Fruit fly (Drosophila melanogaster) whole organism, embryonic: Measurements from ENCODE around the gene CG13028.
A peak's percentile ranks its signal among the peaks of the same experiment; 100 is the strongest.

Experiments used
- Abd-B ChIP-seq: fragments of 200-800 bp; sonication (Bioruptor generic); optimal IDR thresholded peaks from 2 replicates; lab custom pipeline; 2018; ENCODE audit warnings: missing biosample characterization, mild to moderate bottlenecking, missing genetic modification characterization, moderate library complexity
- BEAF-32 ChIP-seq: fragments of 200-800 bp; sonication (Bioruptor generic); optimal IDR thresholded peaks from 3 replicates; lab custom pipeline; 2017; ENCODE audit warnings: missing biosample characterization, missing genetic modification characterization, mild to moderate bottlenecking, moderate library complexity, missing genetic modification reagents
- CG10267 ChIP-seq: fragments of 200-800 bp; sonication (Bioruptor generic); optimal IDR thresholded peaks from 2 replicates; lab custom pipeline; 2018; ENCODE audit warnings: missing biosample characterization, mild to moderate bottlenecking, missing genetic modification characterization, moderate library complexity
- CG11504 ChIP-seq: fragments of 200-800 bp; sonication (Bioruptor generic); optimal IDR thresholded peaks from 3 replicates; lab custom pipeline; 2019; ENCODE audit warnings: missing biosample characterization, mild to moderate bottlenecking, missing genetic modification characterization, moderate library complexity
- CG12071 ChIP-seq: fragments of 200-800 bp; sonication (Bioruptor generic); optimal IDR thresholded peaks from 3 replicates; lab custom pipeline; 2018; ENCODE audit warnings: missing biosample characterization, mild to moderate bottlenecking, missing genetic modification characterization
- CG12104 ChIP-seq: fragments of 200-800 bp; sonication (Bioruptor generic); optimal IDR thresholded peaks from 3 replicates; lab custom pipeline; 2016; ENCODE audit warnings: missing biosample characterization, missing genetic modification characterization
- CG13287 ChIP-seq: fragments of 200-800 bp; sonication (Bioruptor generic); IDR thresholded peaks from 2 replicates; pipeline ENCODE4 v1.3.6; 2022; ENCODE audit warnings: missing biosample characterization, missing genetic modification characterization; ENCODE audit not compliant: partially characterized antibody
- CG17186 ChIP-seq: fragments of 200-800 bp; sonication (Bioruptor generic); optimal IDR thresholded peaks from 3 replicates; lab custom pipeline; 2017; ENCODE audit warnings: missing biosample characterization, missing genetic modification reagents, missing genetic modification characterization
- CG2129 ChIP-seq: fragments of 200-800 bp; sonication (Bioruptor generic); IDR thresholded peaks from 2 replicates; pipeline ENCODE4 v1.3.6; 2022; ENCODE audit warnings: missing biosample characterization, missing genetic modification characterization; ENCODE audit not compliant: partially characterized antibody
- CG2199 ChIP-seq: fragments of 200-800 bp; sonication (Bioruptor generic); IDR thresholded peaks from 3 replicates; pipeline ENCODE4 v1.3.6; 2022; ENCODE audit warnings: missing biosample characterization, missing genetic modification characterization
- CG2678 ChIP-seq: fragments of 200-800 bp; sonication (Bioruptor generic); optimal IDR thresholded peaks from 3 replicates; lab custom pipeline; 2019; ENCODE audit warnings: missing biosample characterization, mild to moderate bottlenecking, missing genetic modification characterization, moderate library complexity
- CG31224 ChIP-seq: fragments of 200-800 bp; sonication (Bioruptor generic); IDR thresholded peaks from 2 replicates; pipeline ENCODE4 v1.3.6; 2022; ENCODE audit warnings: missing biosample characterization, missing genetic modification characterization
- CG32772 ChIP-seq: fragments of 200-800 bp; sonication (Bioruptor generic); IDR thresholded peaks from 2 replicates; pipeline ENCODE4 v1.3.6; 2022; ENCODE audit warnings: missing biosample characterization, missing genetic modification characterization
- CG4730 ChIP-seq: fragments of 200-800 bp; sonication (Bioruptor generic); IDR thresholded peaks from 2 replicates; pipeline ENCODE4 v1.3.6; 2022; ENCODE audit warnings: missing biosample characterization, missing genetic modification characterization
- CG5180 ChIP-seq: fragments of 200-800 bp; sonication (Bioruptor generic); optimal IDR thresholded peaks from 3 replicates; lab custom pipeline; 2017; ENCODE audit warnings: missing biosample characterization, missing genetic modification characterization, mild to moderate bottlenecking, moderate library complexity, missing genetic modification reagents
- CG6689 ChIP-seq: fragments of 200-800 bp; sonication (Bioruptor generic); IDR thresholded peaks from 2 replicates; pipeline ENCODE4 v1.3.6; 2022; ENCODE audit warnings: missing biosample characterization, missing genetic modification characterization
- CG7745 ChIP-seq: fragments of 200-800 bp; sonication (Bioruptor generic); optimal IDR thresholded peaks from 2 replicates; lab custom pipeline; 2018; ENCODE audit warnings: missing biosample characterization, mild to moderate bottlenecking, missing genetic modification characterization, moderate library complexity
- CG9215 ChIP-seq: fragments of 200-800 bp; sonication (Bioruptor generic); IDR thresholded peaks from 2 replicates; pipeline ENCODE4 v1.3.6; 2022; ENCODE audit warnings: missing biosample characterization, missing genetic modification characterization
- CG9797 ChIP-seq: fragments of 200-800 bp; sonication (Bioruptor generic); optimal IDR thresholded peaks from 3 replicates; lab custom pipeline; 2018; ENCODE audit warnings: missing biosample characterization, mild to moderate bottlenecking, missing genetic modification characterization
- Camta ChIP-seq: fragments of 200-800 bp; sonication (Bioruptor generic); optimal IDR thresholded peaks from 2 replicates; lab custom pipeline; 2016; ENCODE audit warnings: missing biosample characterization, missing genetic modification characterization
- Dip3 ChIP-seq: fragments of 200-800 bp; sonication (Bioruptor generic); optimal IDR thresholded peaks from 3 replicates; lab custom pipeline; 2016; ENCODE audit warnings: missing biosample characterization, missing genetic modification characterization
- Gsc ChIP-seq: fragments of 200-800 bp; sonication (Bioruptor generic); IDR thresholded peaks from 2 replicates; pipeline ENCODE4 v1.3.6; 2022; ENCODE audit warnings: missing biosample characterization, missing genetic modification characterization
- HHEX ChIP-seq: fragments of 200-800 bp; sonication (Bioruptor generic); optimal IDR thresholded peaks from 3 replicates; lab custom pipeline; 2017; ENCODE audit warnings: missing biosample characterization, mild to moderate bottlenecking, missing genetic modification characterization, missing genetic modification reagents
- Hand ChIP-seq: fragments of 200-800 bp; sonication (Bioruptor generic); optimal IDR thresholded peaks from 2 replicates; lab custom pipeline; 2017; ENCODE audit warnings: mild to moderate bottlenecking, missing biosample characterization, missing genetic modification reagents, missing genetic modification characterization
- Hmx ChIP-seq: fragments of 200-800 bp; sonication (Bioruptor generic); optimal IDR thresholded peaks from 2 replicates; lab custom pipeline; 2016; ENCODE audit warnings: missing biosample characterization, missing genetic modification characterization
- Myb ChIP-seq: fragments of 200-800 bp; sonication (Bioruptor generic); optimal IDR thresholded peaks from 2 replicates; lab custom pipeline; 2016; ENCODE audit warnings: missing biosample characterization, missing genetic modification characterization
- NfI ChIP-seq: fragments of 200-800 bp; sonication (Bioruptor generic); optimal IDR thresholded peaks from 3 replicates; lab custom pipeline; 2018; ENCODE audit warnings: missing biosample characterization, mild to moderate bottlenecking, missing genetic modification characterization, moderate library complexity
- Ptx1 ChIP-seq: fragments of 200-800 bp; sonication (Bioruptor generic); IDR thresholded peaks from 2 replicates; pipeline ENCODE4 v1.3.6; 2022; ENCODE audit warnings: missing biosample characterization, missing genetic modification characterization
- Stat92E ChIP-seq, 3 experiments: fragments of >200 bp in 2 of 3; fragments of 200-800 bp in 1 of 3; sonication (Bioruptor generic) in 1 of 3; optimal IDR thresholded peaks; 2 replicates each; lab custom pipeline; 2017 to 2019; ENCODE audit warnings: missing biosample characterization in 3 of 3, missing genetic modification characterization in 3 of 3, mild to moderate bottlenecking in 1 of 3, moderate library complexity in 1 of 3
- ac ChIP-seq: fragments of 200-800 bp; sonication (Bioruptor generic); optimal IDR thresholded peaks from 3 replicates; lab custom pipeline; 2017; ENCODE audit warnings: missing biosample characterization, mild to moderate bottlenecking, missing genetic modification characterization
- ase ChIP-seq: fragments of 200-800 bp; sonication (Bioruptor generic); IDR thresholded peaks from 3 replicates; pipeline ENCODE4 v1.3.6; 2022; ENCODE audit warnings: missing biosample characterization, missing genetic modification characterization
- ash1 ChIP-seq: fragments of 200-800 bp; sonication (Bioruptor generic); optimal IDR thresholded peaks from 2 replicates; lab custom pipeline; 2018; ENCODE audit warnings: missing biosample characterization, mild to moderate bottlenecking, missing genetic modification characterization
- dati ChIP-seq: fragments of 200-800 bp; sonication (Bioruptor generic); IDR thresholded peaks from 2 replicates; pipeline ENCODE4 v1.3.6; 2022; ENCODE audit warnings: missing biosample characterization, missing genetic modification characterization
- disco-r ChIP-seq: fragments of 200-800 bp; sonication (Bioruptor generic); optimal IDR thresholded peaks from 2 replicates; lab custom pipeline; 2016; ENCODE audit warnings: missing biosample characterization, missing genetic modification characterization
- dpn ChIP-seq, 2 experiments: fragments of 200-800 bp; sonication (Bioruptor generic); optimal IDR thresholded peaks; 3 replicates each; lab custom pipeline; 2016; ENCODE audit warnings: missing biosample characterization in 2 of 2, missing genetic modification characterization in 2 of 2
- fru ChIP-seq: fragments of >200 bp; optimal IDR thresholded peaks from 2 replicates; lab custom pipeline; 2017
- gsb ChIP-seq: fragments of 200-800 bp; sonication (Bioruptor generic); IDR thresholded peaks from 2 replicates; pipeline ENCODE4 v1.3.6; 2022; ENCODE audit warnings: missing biosample characterization, missing genetic modification characterization
- her ChIP-seq: fragments of 200-800 bp; sonication (Bioruptor generic); optimal IDR thresholded peaks from 2 replicates; lab custom pipeline; 2016; ENCODE audit warnings: missing biosample characterization, missing genetic modification characterization
- inv ChIP-seq: fragments of 200-800 bp; sonication (Bioruptor generic); IDR thresholded peaks from 2 replicates; pipeline ENCODE4 v1.3.6; 2022; ENCODE audit warnings: missing biosample characterization, missing genetic modification characterization; ENCODE audit not compliant: partially characterized antibody
- lbe ChIP-seq: fragments of 200-800 bp; sonication (Bioruptor generic); optimal IDR thresholded peaks from 2 replicates; lab custom pipeline; 2016; ENCODE audit warnings: missing biosample characterization, mild to moderate bottlenecking, missing genetic modification characterization
- lola ChIP-seq, 3 experiments: fragments of >200 bp in 2 of 3; fragments of 200-800 bp in 1 of 3; sonication (Bioruptor generic) in 1 of 3; optimal IDR thresholded peaks; 2 replicates each; lab custom pipeline; 2017 to 2019; ENCODE audit warnings: missing biosample characterization in 3 of 3, missing genetic modification characterization in 3 of 3, mild to moderate bottlenecking in 1 of 3, moderate library complexity in 1 of 3
- mam ChIP-seq: fragments of 200-800 bp; sonication (Bioruptor generic); optimal IDR thresholded peaks from 3 replicates; lab custom pipeline; 2016; ENCODE audit warnings: missing biosample characterization, missing genetic modification characterization
- mirr ChIP-seq: fragments of 200-800 bp; sonication (Bioruptor generic); optimal IDR thresholded peaks from 3 replicates; lab custom pipeline; 2018; ENCODE audit warnings: missing biosample characterization, mild to moderate bottlenecking, missing genetic modification characterization
- odd ChIP-seq: fragments of 200-800 bp; sonication (Bioruptor generic); optimal IDR thresholded peaks from 2 replicates; lab custom pipeline; 2017; ENCODE audit warnings: missing biosample characterization, mild to moderate bottlenecking, missing genetic modification characterization
- onecut ChIP-seq: fragments of 200-800 bp; sonication (Bioruptor generic); IDR thresholded peaks from 2 replicates; pipeline ENCODE4 v1.3.6; 2022; ENCODE audit warnings: missing biosample characterization, missing genetic modification characterization
- pan ChIP-seq, 4 experiments: fragments of >200 bp in 3 of 4; fragments of 200-800 bp in 1 of 4; sonication (Bioruptor generic) in 1 of 4; optimal IDR thresholded peaks in 3 of 4; IDR thresholded peaks in 1 of 4; 2 replicates each; pipeline versions ENCODE4 v1.3.6 to Lab custom; 2017 to 2022; ENCODE audit warnings: missing biosample characterization in 2 of 4, missing genetic modification characterization in 2 of 4, mixed read lengths in 1 of 4
- psq ChIP-seq: fragments of 200-800 bp; sonication (Bioruptor generic); optimal IDR thresholded peaks from 2 replicates; lab custom pipeline; 2017; ENCODE audit warnings: missing biosample characterization, missing genetic modification characterization
- wdn ChIP-seq: fragments of 200-800 bp; sonication (Bioruptor generic); IDR thresholded peaks from 2 replicates; pipeline ENCODE4 v1.3.6; 2022; ENCODE audit warnings: missing biosample characterization, missing genetic modification characterization

Gene CG13028

DNA sequence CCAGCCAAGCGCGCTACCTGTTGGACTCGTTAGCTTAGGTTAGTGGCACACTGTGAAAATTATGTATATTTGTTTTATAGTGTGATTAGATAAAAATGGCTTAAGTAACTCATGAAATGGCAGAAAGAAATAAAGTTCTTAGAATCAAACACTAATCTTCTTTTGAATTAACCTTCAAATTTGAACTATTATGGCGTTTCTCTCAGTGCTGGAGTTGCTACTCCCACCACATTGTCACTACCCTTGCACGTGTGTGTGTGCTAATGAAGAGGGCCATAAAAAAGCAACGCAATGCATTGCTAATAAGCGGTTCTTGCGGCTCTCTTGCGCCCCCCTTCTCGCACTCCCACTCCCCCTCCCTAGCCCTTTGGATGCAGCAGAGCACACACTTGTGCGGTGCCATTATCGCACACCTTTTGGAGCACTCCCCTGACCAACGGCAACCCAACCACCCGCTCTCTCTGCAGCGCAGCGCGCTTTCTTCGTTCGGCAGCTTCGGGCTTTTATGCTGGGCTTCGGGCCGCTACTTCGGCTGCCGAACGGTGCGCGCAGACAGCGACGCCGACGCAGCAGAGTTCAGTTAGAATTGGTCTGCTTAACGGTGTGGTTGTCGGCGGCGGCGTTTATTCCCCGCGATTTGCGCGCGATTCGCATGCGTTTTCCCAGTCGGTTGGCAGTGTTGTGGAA is 32.3 kb upstream of the CG13028 start (continued):
- TF ChIP-seq odd (GFP tag; lab: Kevin White, UChicago) (peak; percentile 79), CG2129 (GFP tag; lab: Robert Waterston, UW) (no peak), CG5180 (peak; percentile 81), CG12104 (GFP tag; lab: Kevin White, UChicago) (peak; percentile 82), inv (GFP tag; lab: Robert Waterston, UW) (no peak), CG32772 (peak; percentile 94), CG31224 (GFP tag; lab: Robert Waterston, UW) (peak; percentile 64), Hmx (GFP tag; lab: Kevin White, UChicago) (peak; percentile 13), dpn (GFP tag; optimal IDR thresholded peaks at IDR 0.05; lab: Kevin White, UChicago) (peak; percentile 86 to 92), Abd-B (GFP tag; lab: Kevin White, UChicago) (peak; percentile 84), fru (lab: Kevin White, UChicago) (no peak), wdn (GFP tag; lab: Robert Waterston, UW) (peak; percentile 75), ash1 (GFP tag; lab: Kevin White, UChicago) (no peak), gsb (GFP tag; lab: Robert Waterston, UW) (peak; percentile 51), CG17186 (GFP tag; lab: Kevin White, UChicago) (peak; percentile 68), Camta (GFP tag; lab: Kevin White, UChicago) (peak; percentile 92), psq (GFP tag; lab: Kevin White, UChicago) (peak; percentile 58), HHEX (peak; percentile 84), BEAF-32 (no peak), CG12071 (GFP tag; lab: Kevin White, UChicago) (peak; percentile 78), Dip3 (no peak), CG6689 (GFP tag; lab: Robert Waterston, UW) (peak; percentile 92), CG11504 (tag; lab: Kevin White, UChicago) (peak; percentile 94), CG4730 (GFP tag; lab: Robert Waterston, UW) (peak; percentile 84), ac (no peak), Hand (GFP tag; lab: Kevin White, UChicago) (peak; percentile 28), Myb (peak; percentile 56), mam (GFP tag; lab: Kevin White, UChicago) (peak; percentile 85), Stat92E (GFP tag; optimal IDR thresholded peaks at IDR 0.05; lab: Kevin White, UChicago) (peak in 1 of 3 experiments; percentile 62), Gsc (GFP tag; lab: Robert Waterston, UW) (peak; percentile 84), CG10267 (tag; lab: Kevin White, UChicago) (peak; percentile 85), CG9215 (GFP tag; lab: Robert Waterston, UW) (peak; percentile 65), lbe (no peak), onecut (GFP tag; lab: Robert Waterston, UW) (peak; percentile 89), NfI (peak; percentile 85), her (GFP tag; lab: Kevin White, UChicago) (peak; percentile 85), Ptx1 (GFP tag; lab: Robert Waterston, UW) (peak; percentile 94), CG7745 (tag; lab: Kevin White, UChicago) (no peak), pan (optimal IDR thresholded peaks at IDR 0.05; lab: Kevin White, UChicago) (no peak), pan (GFP tag; optimal IDR thresholded peaks at IDR 0.05 in 1 of 2, IDR thresholded peaks at IDR 0.05 in 1 of 2) (peak in 1 of 2 experiments; percentile 93), ase (GFP tag; lab: Robert Waterston, UW) (peak; percentile 92), lola (GFP tag; optimal IDR thresholded peaks at IDR 0.05; lab: Kevin White, UChicago) (peak in 1 of 3 experiments; percentile 89), dati (GFP tag; lab: Robert Waterston, UW) (peak; percentile 83), CG2199 (peak; percentile 87; the same call in 2 of the 3 replicates), CG13287 (GFP tag; lab: Robert Waterston, UW) (peak; percentile 53; the same call in 1 of the 2 replicates), CG2678 (tag; lab: Kevin White, UChicago) (peak; percentile 90), mirr (no peak), disco-r (GFP tag; lab: Kevin White, UChicago) (peak; percentile 83), CG9797 (GFP tag; lab: Kevin White, UChicago) (peak; percentile 23)
